Fruit fly (Drosophila melanogaster): ENCODE data around the gene Six4.

dm6 chr3L:20747299-20747925, 45.2 kb downstream of the Six4 start:
- TF ChIP-seq CTCF (optimal IDR thresholded peaks at IDR 0.05) (no peak), CG8478 (optimal IDR thresholded peaks at IDR 0.05) (no peak)

All from S2 (cell line).